Fruit fly (Drosophila melanogaster) whole organism, embryonic: ENCODE data around the gene snky.

Experiments
- Antp ChIP-seq: fragments of 200-800 bp; sonication (Bioruptor generic); optimal IDR thresholded peaks from 3 replicates; lab custom pipeline; 2016; ENCODE audit warnings: missing biosample characterization, missing genetic modification characterization
- B-H1 ChIP-seq: fragments of 200-800 bp; sonication (Bioruptor generic); IDR thresholded peaks from 3 replicates; pipeline ENCODE4 v1.3.6; 2022; ENCODE audit warnings: missing biosample characterization, missing genetic modification characterization
- CG11093 ChIP-seq: fragments of 200-800 bp; sonication (Bioruptor generic); IDR thresholded peaks from 3 replicates; pipeline ENCODE4 v1.3.6; 2022; ENCODE audit warnings: missing biosample characterization, missing genetic modification characterization
- CG15269 ChIP-seq: fragments of 200-800 bp; sonication (Bioruptor generic); optimal IDR thresholded peaks from 2 replicates; lab custom pipeline; 2018; ENCODE audit warnings: missing biosample characterization, mild to moderate bottlenecking, missing genetic modification characterization, moderate library complexity
- CG1602 ChIP-seq: fragments of 200-800 bp; sonication (Bioruptor generic); optimal IDR thresholded peaks from 3 replicates; lab custom pipeline; 2016; ENCODE audit warnings: missing biosample characterization, missing genetic modification characterization
- CG1647 ChIP-seq: fragments of 200-800 bp; sonication (Bioruptor generic); optimal IDR thresholded peaks from 3 replicates; lab custom pipeline; 2016; ENCODE audit warnings: missing biosample characterization, missing genetic modification characterization
- CG17568 ChIP-seq: fragments of 200-800 bp; sonication (Bioruptor generic); optimal IDR thresholded peaks from 2 replicates; lab custom pipeline; 2018; ENCODE audit warnings: missing biosample characterization, mild to moderate bottlenecking, missing genetic modification characterization, moderate library complexity
- CG17612 ChIP-seq: fragments of 200-800 bp; sonication (Bioruptor generic); IDR thresholded peaks from 2 replicates; pipeline ENCODE4 v1.3.6; 2022; ENCODE audit warnings: missing biosample characterization, missing genetic modification characterization
- CG18262 ChIP-seq: fragments of 200-800 bp; optimal IDR thresholded peaks from 3 replicates; lab custom pipeline; 2019; ENCODE audit warnings: missing biosample characterization, mild to moderate bottlenecking, missing genetic modification characterization, moderate library complexity
- CG18476 ChIP-seq: fragments of 200-800 bp; sonication (Bioruptor generic); optimal IDR thresholded peaks from 2 replicates; lab custom pipeline; 2016; ENCODE audit warnings: missing biosample characterization, mild to moderate bottlenecking, missing genetic modification characterization
- CG2129 ChIP-seq: fragments of 200-800 bp; sonication (Bioruptor generic); IDR thresholded peaks from 2 replicates; pipeline ENCODE4 v1.3.6; 2022; ENCODE audit warnings: missing biosample characterization, missing genetic modification characterization; ENCODE audit not compliant: partially characterized antibody
- CG7357 ChIP-seq: fragments of 200-800 bp; sonication (Bioruptor generic); IDR thresholded peaks from 3 replicates; pipeline ENCODE4 v1.3.6; 2022; ENCODE audit warnings: missing biosample characterization, missing genetic modification characterization
- CG9797 ChIP-seq: fragments of 200-800 bp; sonication (Bioruptor generic); optimal IDR thresholded peaks from 3 replicates; lab custom pipeline; 2018; ENCODE audit warnings: missing biosample characterization, mild to moderate bottlenecking, missing genetic modification characterization
- CkIIα-i1 ChIP-seq: fragments of 200-800 bp; sonication (Bioruptor generic); IDR thresholded peaks from 2 replicates; pipeline ENCODE4 v1.3.6; 2022; ENCODE audit warnings: missing biosample characterization, missing genetic modification characterization
- Dad ChIP-seq: fragments of 200-800 bp; sonication (Bioruptor generic); optimal IDR thresholded peaks from 3 replicates; lab custom pipeline; 2016; ENCODE audit warnings: missing biosample characterization, missing genetic modification characterization
- Drgx ChIP-seq: fragments of 200-800 bp; sonication (Bioruptor generic); IDR thresholded peaks from 2 replicates; pipeline ENCODE4 v1.3.6; 2022; ENCODE audit warnings: missing biosample characterization, missing genetic modification characterization
- H15 ChIP-seq: fragments of 200-800 bp; sonication (Bioruptor generic); IDR thresholded peaks from 3 replicates; pipeline ENCODE4 v1.3.6; 2022; ENCODE audit warnings: missing biosample characterization, missing genetic modification characterization
- H2.0 ChIP-seq: fragments of 200-800 bp; sonication (Bioruptor generic); IDR thresholded peaks from 2 replicates; pipeline ENCODE4 v1.3.6; 2022; ENCODE audit warnings: missing biosample characterization, missing genetic modification characterization
- HHEX ChIP-seq: fragments of 200-800 bp; sonication (Bioruptor generic); optimal IDR thresholded peaks from 3 replicates; lab custom pipeline; 2017; ENCODE audit warnings: missing biosample characterization, mild to moderate bottlenecking, missing genetic modification characterization, missing genetic modification reagents
- HmgD ChIP-seq: fragments of 200-800 bp; sonication (Bioruptor generic); optimal IDR thresholded peaks from 3 replicates; lab custom pipeline; 2016; ENCODE audit warnings: missing biosample characterization, missing genetic modification characterization
- MBD-R2 ChIP-seq: fragments of 200-800 bp; sonication (Bioruptor generic); IDR thresholded peaks from 2 replicates; pipeline ENCODE4 v1.3.6; 2022; ENCODE audit warnings: missing biosample characterization, missing genetic modification characterization
- Mes4 ChIP-seq: fragments of 200-800 bp; sonication (Bioruptor generic); optimal IDR thresholded peaks from 2 replicates; lab custom pipeline; 2016; ENCODE audit warnings: missing biosample characterization, missing genetic modification characterization
- NC2α ChIP-seq: fragments of 200-800 bp; sonication (Bioruptor generic); optimal IDR thresholded peaks from 2 replicates; lab custom pipeline; 2016; ENCODE audit warnings: missing biosample characterization, missing genetic modification characterization
- ab ChIP-seq: fragments of 200-800 bp; sonication (Bioruptor generic); optimal IDR thresholded peaks from 2 replicates; lab custom pipeline; 2016; ENCODE audit warnings: missing biosample characterization, missing genetic modification characterization
- ac ChIP-seq: fragments of 200-800 bp; sonication (Bioruptor generic); optimal IDR thresholded peaks from 3 replicates; lab custom pipeline; 2017; ENCODE audit warnings: missing biosample characterization, mild to moderate bottlenecking, missing genetic modification characterization
- ap ChIP-seq: fragments of 200-800 bp; sonication (Bioruptor generic); IDR thresholded peaks from 2 replicates; pipeline ENCODE4 v1.3.6; 2022; ENCODE audit warnings: missing biosample characterization, missing genetic modification characterization
- ara ChIP-seq: fragments of 200-800 bp; sonication (Bioruptor generic); IDR thresholded peaks from 2 replicates; pipeline ENCODE4 v1.3.6; 2022; ENCODE audit warnings: missing biosample characterization, missing genetic modification characterization
- bsh ChIP-seq, 2 experiments: fragments of 200-800 bp; sonication (Bioruptor generic); optimal IDR thresholded peaks; 2 replicates each; lab custom pipeline; 2017 to 2018; ENCODE audit warnings: mild to moderate bottlenecking in 2 of 2, missing biosample characterization in 2 of 2, missing genetic modification characterization in 2 of 2, moderate library complexity in 1 of 2
- dati ChIP-seq: fragments of 200-800 bp; sonication (Bioruptor generic); IDR thresholded peaks from 2 replicates; pipeline ENCODE4 v1.3.6; 2022; ENCODE audit warnings: missing biosample characterization, missing genetic modification characterization
- emc ChIP-seq: fragments of 200-800 bp; sonication (Bioruptor generic); optimal IDR thresholded peaks from 2 replicates; lab custom pipeline; 2016; ENCODE audit warnings: missing biosample characterization, missing genetic modification characterization
- fd96Cb ChIP-seq: fragments of 200-800 bp; sonication (Bioruptor generic); optimal IDR thresholded peaks from 2 replicates; lab custom pipeline; 2018; ENCODE audit warnings: missing biosample characterization, mild to moderate bottlenecking, missing genetic modification characterization, moderate library complexity
- gem ChIP-seq: fragments of 200-800 bp; sonication (Bioruptor generic); optimal IDR thresholded peaks from 2 replicates; lab custom pipeline; 2019; ENCODE audit warnings: missing biosample characterization, mild to moderate bottlenecking, missing genetic modification characterization, moderate library complexity
- inv ChIP-seq: fragments of 200-800 bp; sonication (Bioruptor generic); IDR thresholded peaks from 2 replicates; pipeline ENCODE4 v1.3.6; 2022; ENCODE audit warnings: missing biosample characterization, missing genetic modification characterization; ENCODE audit not compliant: partially characterized antibody
- lmd ChIP-seq: fragments of 200-800 bp; sonication (Bioruptor generic); IDR thresholded peaks from 2 replicates; pipeline ENCODE4 v1.3.6; 2022; ENCODE audit warnings: missing biosample characterization, missing genetic modification characterization
- mld ChIP-seq: fragments of 200-800 bp; sonication (Bioruptor generic); IDR thresholded peaks from 3 replicates; pipeline ENCODE4 v1.3.6; 2022; ENCODE audit warnings: missing biosample characterization, missing genetic modification characterization; ENCODE audit not compliant: partially characterized antibody
- nerfin-1 ChIP-seq: fragments of 200-800 bp; sonication (Bioruptor generic); optimal IDR thresholded peaks from 3 replicates; lab custom pipeline; 2019; ENCODE audit warnings: missing biosample characterization, mild to moderate bottlenecking, missing genetic modification characterization, moderate library complexity
- odd ChIP-seq: fragments of 200-800 bp; sonication (Bioruptor generic); optimal IDR thresholded peaks from 2 replicates; lab custom pipeline; 2017; ENCODE audit warnings: missing biosample characterization, mild to moderate bottlenecking, missing genetic modification characterization
- phol ChIP-seq: fragments of 200-800 bp; sonication (Bioruptor generic); optimal IDR thresholded peaks from 3 replicates; lab custom pipeline; 2018; ENCODE audit warnings: missing biosample characterization, mild to moderate bottlenecking, missing genetic modification characterization, moderate library complexity
- pnt ChIP-seq: fragments of 200-800 bp; sonication (Bioruptor generic); optimal IDR thresholded peaks from 3 replicates; lab custom pipeline; 2016; ENCODE audit warnings: missing biosample characterization, missing genetic modification characterization
- pum ChIP-seq: fragments of 200-800 bp; sonication (Bioruptor generic); optimal IDR thresholded peaks from 2 replicates; lab custom pipeline; 2016; ENCODE audit warnings: missing biosample characterization, missing genetic modification characterization
- sd ChIP-seq: fragments of 200-800 bp; sonication (Bioruptor generic); optimal IDR thresholded peaks from 3 replicates; lab custom pipeline; 2018; ENCODE audit warnings: missing biosample characterization, mild to moderate bottlenecking, missing genetic modification characterization, moderate library complexity
- zfh1 ChIP-seq: fragments of 200-800 bp; sonication (Bioruptor generic); IDR thresholded peaks from 3 replicates; pipeline ENCODE4 v1.3.6; 2022; ENCODE audit warnings: missing biosample characterization, missing genetic modification characterization

snky gene

dm6 chr3L:13214603-13215453, 40.5 kb downstream of the snky start (continued):
- TF ChIP-seq CG18262 (peak; percentile 18), ara (GFP tag; lab: Robert Waterston, UW) (no peak), Mes4 (GFP tag; lab: Kevin White, UChicago) (no peak), inv (GFP tag; lab: Robert Waterston, UW) (no peak), phol (tag; lab: Kevin White, UChicago) (peak; percentile 21), dati (no peak), B-H1 (GFP tag; lab: Robert Waterston, UW) (no peak), CG18476 (no peak), ac (no peak), zfh1 (GFP tag; lab: Robert Waterston, UW) (no peak), H15 (GFP tag; lab: Robert Waterston, UW) (no peak), sd (tag; lab: Kevin White, UChicago) (no peak), mld (no peak), odd (GFP tag; lab: Kevin White, UChicago) (no peak), MBD-R2 (no peak), gem (tag; lab: Kevin White, UChicago) (peak; percentile 48), CkIIα-i1 (GFP tag; lab: Robert Waterston, UW) (no peak), CG2129 (GFP tag; lab: Robert Waterston, UW) (no peak), Antp (GFP tag; lab: Kevin White, UChicago) (no peak), ap (GFP tag; lab: Robert Waterston, UW) (no peak)

dm6 chr3L:13217395-13217794, 43.1 kb downstream of the snky start:
- TF ChIP-seq bsh (GFP tag; optimal IDR thresholded peaks at IDR 0.05; lab: Kevin White, UChicago) (peak in 1 of 2 experiments; percentile 1), CG17568 (GFP tag; lab: Kevin White, UChicago) (no peak)

- TF ChIP-seq pum (no peak), CG9797 (GFP tag; lab: Kevin White, UChicago) (no peak), CG11093 (GFP tag; lab: Robert Waterston, UW) (no peak), lmd (GFP tag; lab: Robert Waterston, UW) (no peak), nerfin-1 (no peak), HHEX (GFP tag; lab: Kevin White, UChicago) (no peak), Drgx (GFP tag; lab: Robert Waterston, UW) (no peak), H2.0 (GFP tag; lab: Robert Waterston, UW) (no peak), CG1647 (GFP tag; lab: Kevin White, UChicago) (no peak), pnt (no peak), CG17612 (no peak), emc (GFP tag; lab: Kevin White, UChicago) (no peak), CG1602 (GFP tag; lab: Kevin White, UChicago) (no peak), fd96Cb (no peak), ab (GFP tag; lab: Kevin White, UChicago) (no peak), NC2α (no peak), Dad (no peak), CG15269 (no peak), HmgD (no peak), CG7357 (GFP tag; lab: Robert Waterston, UW) (no peak)
These were observed 43.7 kb downstream of the snky start for dm6 chr3L:13217968-13218367.
